Worm (Caenorhabditis elegans): ENCODE measurements around the gene col-83.

col-83 gene

DNA sequence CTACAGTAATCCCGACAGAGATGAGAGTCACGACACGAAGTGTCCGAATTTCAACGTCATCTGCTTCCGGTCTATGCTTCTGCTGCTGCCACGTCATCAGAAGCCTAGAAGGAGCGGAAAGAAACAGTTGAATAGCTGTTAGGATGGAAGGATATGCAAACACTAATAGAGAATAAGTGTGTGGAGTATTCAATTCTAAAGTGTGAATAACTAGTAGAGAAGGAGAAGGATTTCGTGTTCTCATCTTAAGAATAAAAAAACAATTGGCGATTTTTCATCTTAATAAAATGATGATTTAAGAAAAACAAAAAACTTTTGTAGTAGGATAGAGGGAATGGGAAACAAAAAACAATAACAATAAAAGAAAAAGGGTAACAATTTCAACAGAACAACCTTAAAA, at the start of gene col-83:
Gene col-83, minus strand, starts transcription at position 101 of the 400 bp plus-strand sequence.
- TF ChIP-seq unc-62 (GFP tag; optimal IDR thresholded peaks at IDR 0.05): no peak

DNA sequence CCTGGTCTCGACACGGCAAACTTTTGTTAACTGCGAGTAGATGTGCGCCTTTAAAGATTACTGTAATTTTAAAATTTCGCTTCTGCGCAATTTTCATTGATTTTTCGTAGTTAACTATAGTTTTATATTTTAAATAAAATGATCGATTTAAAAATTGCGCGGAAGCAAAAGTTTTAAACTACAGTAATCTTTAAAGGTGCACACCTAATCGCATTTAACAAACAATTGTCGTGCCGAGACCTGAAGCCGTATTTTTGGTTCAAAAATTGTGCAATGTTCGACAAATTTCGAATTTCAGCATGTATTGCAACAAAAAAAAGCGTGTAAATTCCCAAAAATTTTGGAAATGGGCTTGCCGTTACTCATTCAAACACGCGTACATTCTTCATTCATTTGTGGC, 48.7 kb upstream of the col-83 start:
- no peak for TF ChIP-seq unc-62 (GFP tag; optimal IDR thresholded peaks at IDR 0.05)

DNA sequence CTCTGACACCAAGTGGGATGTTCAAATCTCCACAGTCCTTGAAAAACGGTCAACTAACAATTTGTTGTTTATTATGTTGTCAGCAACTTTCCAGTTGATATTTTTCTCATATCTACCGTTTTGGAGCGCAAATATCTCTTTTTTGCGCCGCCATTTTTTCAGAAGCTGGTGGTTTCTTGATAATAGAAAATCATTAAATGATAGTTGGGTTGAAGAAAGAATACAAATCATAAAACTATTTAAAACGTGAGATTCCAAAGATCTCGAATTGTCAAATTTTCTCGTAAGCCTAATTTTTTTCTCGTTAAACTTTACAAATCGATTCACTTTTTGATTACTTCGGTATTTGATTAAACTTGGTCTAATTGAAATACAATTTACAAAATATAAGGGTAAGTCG, 46.6 kb upstream of the col-83 start, which contains the start of gene rpl-42:
Gene rpl-42, plus strand, starts transcription at position 301 of the 400 bp plus-strand sequence.
- TF ChIP-seq unc-62 (GFP tag; optimal IDR thresholded peaks at IDR 0.05): no peak

DNA sequence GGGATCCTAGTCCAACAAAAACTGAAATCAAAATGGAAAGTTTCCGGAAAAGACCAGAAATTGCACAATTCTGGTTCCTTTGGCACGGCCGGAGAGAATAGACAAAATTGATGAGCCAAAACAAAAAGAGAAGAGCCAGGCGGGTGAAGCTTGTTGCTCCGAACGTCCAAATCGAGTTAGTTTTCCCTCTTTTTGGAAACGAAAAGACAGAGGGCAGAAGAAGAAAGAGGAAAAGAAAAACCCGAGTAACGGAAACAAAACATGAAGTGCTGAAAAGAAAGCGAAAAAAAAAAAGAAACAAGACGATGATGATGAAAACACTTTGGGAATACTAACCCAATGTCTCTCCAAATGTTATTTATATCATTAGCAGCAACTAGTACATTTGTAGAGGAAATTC, 45.8 kb upstream of the col-83 start:
- no peak for TF ChIP-seq unc-62 (GFP tag; optimal IDR thresholded peaks at IDR 0.05)

DNA sequence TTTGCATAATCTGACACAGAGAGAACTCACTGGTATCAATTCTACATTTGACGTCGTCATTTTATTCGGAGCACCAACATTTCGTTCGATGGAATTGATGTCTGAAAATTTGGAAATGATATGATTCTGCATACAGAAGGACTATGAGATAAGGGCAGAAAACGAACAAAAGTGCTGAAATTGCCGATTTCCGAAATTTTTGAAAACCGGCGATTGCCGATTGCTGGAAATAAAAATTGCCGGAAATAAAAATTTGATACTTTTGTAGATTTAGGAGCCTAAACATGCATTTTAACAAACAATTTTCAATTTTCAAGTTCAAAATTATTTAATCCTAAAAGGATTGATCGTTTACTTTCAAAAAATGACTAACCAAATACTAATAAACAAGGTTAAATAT, 43.6 kb upstream of the col-83 start, which contains the start of gene unc-53:
Gene unc-53, minus strand, starts transcription at position 101 of the 400 bp plus-strand sequence.
- no peak for TF ChIP-seq unc-62 (GFP tag; optimal IDR thresholded peaks at IDR 0.05)

DNA sequence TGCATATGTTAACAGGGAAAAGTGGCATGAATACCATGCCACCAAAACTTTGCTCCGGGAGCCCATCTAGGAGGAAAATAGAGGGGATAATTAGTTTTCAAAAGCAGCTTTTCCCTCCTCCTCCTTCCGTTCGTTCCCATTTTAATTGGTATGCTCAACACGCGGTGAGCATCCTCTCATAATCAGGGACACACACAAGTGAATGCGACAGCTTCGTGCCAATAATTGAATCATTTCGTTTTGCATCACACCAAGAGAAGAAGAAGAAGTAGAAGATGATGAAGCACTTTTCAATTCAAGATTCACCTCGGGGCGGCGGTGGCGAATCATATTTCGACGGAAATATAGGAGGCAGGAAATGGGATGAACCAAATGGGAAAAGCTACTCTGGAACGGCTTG, 42.4 kb upstream of the col-83 start:
- no peak for TF ChIP-seq unc-62 (GFP tag; optimal IDR thresholded peaks at IDR 0.05)

DNA sequence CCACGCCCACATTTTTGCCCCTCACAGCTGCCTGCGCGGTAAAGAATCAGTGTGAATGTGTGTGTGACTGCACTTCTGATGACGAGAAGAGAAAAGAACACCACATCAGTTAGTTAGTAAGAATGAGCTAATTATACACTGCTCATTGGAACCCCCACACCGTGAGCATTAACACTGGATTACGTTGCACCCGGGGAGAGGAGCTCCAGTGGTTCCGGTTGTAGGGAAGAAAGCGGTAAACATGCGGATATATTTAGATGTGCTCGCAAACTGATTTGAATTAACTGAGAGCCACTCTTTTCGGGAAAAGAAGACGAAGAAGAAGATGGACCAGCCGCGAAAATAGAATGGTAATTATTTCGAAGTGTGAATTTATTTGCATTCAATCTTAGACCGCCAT, 41.0 kb upstream of the col-83 start:
- no peak for TF ChIP-seq unc-62 (GFP tag; optimal IDR thresholded peaks at IDR 0.05)

DNA sequence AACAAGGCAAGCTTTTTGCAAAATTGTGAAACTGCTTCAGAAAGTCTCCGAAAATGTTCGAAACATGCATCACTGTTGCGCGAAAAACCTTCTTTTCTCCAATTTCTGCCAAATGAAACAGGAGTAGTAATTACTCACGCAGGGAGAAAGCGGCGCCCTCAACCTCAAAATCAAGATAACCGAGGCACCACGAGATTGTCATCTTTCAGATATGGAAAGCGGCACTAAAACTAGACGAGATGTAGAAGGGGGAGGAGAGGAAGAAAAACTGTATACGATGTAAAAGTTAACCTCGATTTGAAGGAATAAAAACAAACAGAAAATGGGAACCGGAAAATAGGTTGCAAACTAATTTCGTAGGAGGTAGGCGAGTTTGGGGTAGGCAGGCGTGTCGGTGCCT, 30.8 kb upstream of the col-83 start:
- TF ChIP-seq unc-62 (GFP tag; optimal IDR thresholded peaks at IDR 0.05): no peak

DNA sequence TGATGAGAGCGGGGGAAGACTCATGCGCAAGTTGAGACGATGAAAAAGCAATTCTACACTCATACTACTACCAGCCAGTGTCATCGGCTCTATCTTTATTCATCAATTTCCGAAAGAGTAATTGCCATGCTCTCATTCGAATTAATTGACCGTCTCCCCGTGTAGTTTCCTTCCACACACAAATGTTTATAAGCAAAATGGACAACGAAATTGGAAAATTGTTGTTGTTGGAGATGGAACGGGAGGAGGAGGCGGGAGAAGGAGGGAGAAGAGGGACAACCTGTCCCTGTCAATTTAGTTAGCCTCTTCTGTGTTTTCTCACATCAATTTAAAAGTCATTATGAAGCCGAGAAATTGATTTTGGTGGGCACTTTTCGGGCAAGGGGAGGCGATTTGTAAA, 26.8 kb upstream of the col-83 start:
- no peak for TF ChIP-seq unc-62 (GFP tag; optimal IDR thresholded peaks at IDR 0.05)

DNA sequence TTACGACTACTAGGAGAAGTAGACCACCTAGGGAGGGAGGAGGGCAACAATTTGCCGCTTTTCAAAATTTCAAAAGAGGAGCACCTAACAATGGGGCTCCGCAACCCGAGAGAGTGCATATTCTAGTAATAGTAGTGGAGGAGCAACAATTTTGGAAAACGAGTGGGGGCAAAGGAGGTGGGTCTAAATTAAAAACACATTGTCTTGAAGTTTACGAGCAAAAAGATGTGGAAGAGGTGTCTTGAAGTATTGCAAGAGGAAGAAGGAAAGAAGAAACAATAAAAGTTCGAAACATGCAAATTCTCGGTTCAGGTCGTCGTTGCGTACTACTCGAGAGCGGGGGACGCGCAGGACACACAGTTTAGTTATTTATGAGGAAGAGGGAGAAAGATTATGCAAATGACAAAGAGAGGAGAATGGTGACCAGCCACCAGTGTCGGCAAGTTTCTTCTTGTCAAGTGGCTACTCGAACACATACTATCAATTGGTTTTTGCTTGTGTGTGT, 18.5 kb upstream of the col-83 start:
- TF ChIP-seq unc-62 (GFP tag; optimal IDR thresholded peaks at IDR 0.05): no peak

DNA sequence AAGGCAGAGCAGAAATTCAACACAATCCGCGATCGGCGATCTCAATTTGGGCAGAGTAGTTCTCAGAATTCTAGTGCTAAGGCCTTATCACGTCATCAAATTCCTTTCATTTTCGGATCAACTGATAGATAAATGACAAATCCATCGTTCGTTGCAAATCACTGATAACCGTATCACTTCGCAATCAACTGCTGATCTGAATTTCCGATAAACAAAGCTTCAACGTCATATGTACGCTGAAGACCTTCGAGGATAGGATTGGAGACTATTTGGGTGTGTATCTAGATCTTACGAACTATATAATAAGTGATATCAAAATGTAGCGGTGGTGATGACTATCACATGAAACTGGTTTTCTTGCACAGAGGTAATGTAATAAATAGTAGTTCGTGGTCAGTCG, 11.5 kb upstream of the col-83 start:
- no peak for TF ChIP-seq unc-62 (GFP tag; optimal IDR thresholded peaks at IDR 0.05)

DNA sequence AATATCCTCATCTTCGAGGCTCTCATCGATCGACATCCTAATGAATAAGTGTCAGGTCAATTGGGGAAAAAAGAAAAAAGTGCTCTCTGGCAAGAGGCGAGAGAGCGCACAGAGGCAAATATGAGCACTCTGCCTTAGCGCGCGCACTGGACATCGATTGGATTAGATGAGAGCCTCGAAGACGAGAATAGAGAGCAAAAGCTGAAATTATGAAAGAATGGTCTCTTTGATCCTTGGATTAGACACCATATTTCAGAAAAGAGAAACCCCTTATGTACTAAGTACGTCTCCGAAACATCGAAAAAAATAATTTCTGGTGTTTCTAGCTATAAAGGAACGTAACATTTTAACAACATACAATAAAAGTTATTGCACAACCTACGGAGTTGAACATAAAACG, 9.5 kb upstream of the col-83 start, which contains the start of gene F45E10.2:
Gene F45E10.2, minus strand, starts transcription at position 101 of the 400 bp plus-strand sequence.
- TF ChIP-seq unc-62 (GFP tag; optimal IDR thresholded peaks at IDR 0.05): no peak

DNA sequence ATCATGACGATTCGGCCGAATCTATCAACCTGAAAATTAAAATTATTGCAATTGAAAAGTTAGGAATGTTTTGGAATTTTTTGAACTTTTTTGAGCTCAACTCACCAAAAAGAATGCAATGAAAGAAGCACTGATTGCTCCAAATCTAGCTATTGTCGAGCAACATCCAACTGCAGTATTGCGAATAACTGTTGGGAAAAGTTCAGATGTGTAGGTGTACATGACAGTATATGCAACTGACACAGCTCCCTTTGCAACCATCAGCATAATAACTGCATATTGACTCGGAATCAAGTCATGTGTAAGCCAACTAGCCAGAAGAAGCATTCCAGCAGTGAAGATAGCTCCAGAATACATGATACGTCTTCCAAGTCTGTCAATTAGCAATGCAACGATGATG, 6.8 kb upstream of the col-83 start:
- no peak for TF ChIP-seq unc-62 (GFP tag; optimal IDR thresholded peaks at IDR 0.05)

DNA sequence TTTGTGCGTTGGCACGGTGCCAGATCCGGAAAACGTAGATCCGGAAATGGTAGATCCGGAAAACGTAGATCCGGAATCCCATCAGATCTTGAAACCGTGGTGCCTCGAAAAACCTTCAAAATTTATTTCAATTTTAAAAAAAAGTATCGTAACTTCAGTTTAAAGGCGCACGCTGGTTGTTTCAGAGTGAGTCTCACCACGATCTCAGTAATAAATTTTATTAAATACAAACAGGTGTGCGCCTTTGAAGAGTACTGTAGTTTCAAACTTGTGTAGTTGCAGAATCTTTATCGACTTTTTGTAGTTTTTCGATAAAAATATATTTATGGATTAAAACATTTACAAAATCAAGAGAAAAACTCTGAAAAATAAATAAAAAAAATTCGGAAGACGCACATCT, 4.9 kb upstream of the col-83 start:
- no peak for TF ChIP-seq unc-62 (GFP tag; optimal IDR thresholded peaks at IDR 0.05)

DNA sequence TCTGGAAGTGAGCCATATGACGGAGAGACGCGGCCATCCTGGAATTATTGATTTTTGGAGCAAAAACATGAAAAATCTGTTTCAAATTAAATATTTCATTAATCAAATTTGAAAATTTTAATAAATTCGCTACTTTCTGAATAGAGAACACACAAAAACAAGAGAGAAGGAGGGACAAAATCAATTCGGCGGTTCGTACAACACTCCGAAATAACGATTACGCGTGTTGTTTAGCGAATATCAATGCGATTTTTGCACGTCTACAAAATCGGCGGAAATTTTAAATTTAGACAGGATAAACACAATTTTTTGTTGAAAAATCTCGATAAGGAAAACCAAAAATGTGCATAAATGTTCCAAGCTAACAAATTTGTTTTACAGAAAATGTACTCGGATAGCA, 4.1 kb upstream of the col-83 start, which contains the start of the genes sdhd-1 and ilkp-1:
Gene sdhd-1, minus strand, starts transcription at position 38 of the 400 bp plus-strand sequence.
Gene ilkp-1, plus strand, starts transcription at position 380 of the 400 bp plus-strand sequence.
- TF ChIP-seq unc-62 (GFP tag; optimal IDR thresholded peaks at IDR 0.05): no peak

DNA sequence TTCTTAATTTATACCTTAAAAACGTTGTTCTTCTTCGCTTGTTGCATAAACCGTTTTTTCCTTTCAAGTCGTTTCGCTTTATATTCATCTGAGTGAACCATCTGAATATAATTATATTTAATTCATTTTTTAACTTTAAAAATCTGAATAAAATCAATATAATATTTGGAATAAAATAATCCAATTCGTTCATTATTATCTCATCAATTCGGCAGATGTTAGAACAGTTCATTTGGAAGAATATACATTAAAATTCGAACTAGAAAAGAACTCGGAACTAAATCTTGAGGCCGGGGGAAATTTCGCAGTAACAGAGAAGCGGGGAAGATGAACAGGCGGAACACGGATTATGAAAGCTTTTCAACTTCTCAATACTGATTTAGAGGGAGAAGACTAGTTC, 3.2 kb upstream of the col-83 start, which contains the start of gene F33A8.4:
Gene F33A8.4, minus strand, starts transcription at position 101 of the 400 bp plus-strand sequence.
- TF ChIP-seq unc-62 (GFP tag; optimal IDR thresholded peaks at IDR 0.05): no peak

DNA sequence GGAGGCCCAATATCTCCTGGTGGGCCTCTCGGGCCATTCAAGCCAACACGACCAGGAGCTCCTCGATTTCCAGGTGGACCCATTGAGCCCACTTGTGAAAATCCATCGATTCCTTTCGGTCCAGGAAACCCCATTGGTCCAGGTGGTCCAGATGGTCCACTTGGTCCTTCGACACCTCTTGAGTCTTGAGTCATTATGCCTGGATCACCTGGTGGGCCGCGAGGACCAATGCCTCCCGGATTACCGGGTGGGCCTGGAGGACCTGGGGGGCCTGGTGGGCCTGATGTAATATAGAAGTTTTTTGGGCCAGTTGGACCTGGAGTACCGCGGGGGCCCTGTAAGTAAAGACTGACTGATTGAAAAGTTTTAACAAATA, 1.6 kb downstream of the col-83 start:
- TF ChIP-seq unc-62 (GFP tag; optimal IDR thresholded peaks at IDR 0.05): no peak
